Worm (Caenorhabditis elegans) whole organism, L4/young adult: ENCODE measurements around the gene fig-1.
A peak's percentile ranks its signal among the peaks of the same experiment; 100 is the strongest.

Experiments
- W03F9.2 ChIP-seq: fragments of 150-350 bp; optimal IDR thresholded peaks from 2 replicates; lab custom pipeline; 2014; ENCODE audit warnings: missing biosample characterization, missing genetic modification characterization
- dao-5 ChIP-seq: sonication (generic microtip); optimal IDR thresholded peaks from 2 replicates; lab custom pipeline; 2016; ENCODE audit warnings: missing genotype, missing genetic modification characterization, moderate library complexity, missing compliant biosample characterization
- him-1 ChIP-seq: sonication (generic microtip); optimal IDR thresholded peaks from 2 replicates; lab custom pipeline; 2016; ENCODE audit warnings: missing genotype, missing genetic modification reagents, missing genetic modification characterization, missing compliant biosample characterization

The fig-1 gene

ce11 chrV:10937294-10937693, 43.7 kb downstream of the fig-1 start:
- TF ChIP-seq him-1 (tag; lab: Kevin White, UChicago) (no peak), W03F9.2 (tag; lab: Kevin White, UChicago) (peak; percentile 10)

- TF ChIP-seq dao-5 (tag; lab: Kevin White, UChicago): no peak
- TF ChIP-seq him-1 (tag; lab: Kevin White, UChicago): no peak
- TF ChIP-seq W03F9.2 (tag; lab: Kevin White, UChicago): no peak
Measured at ce11 chrV:10936681-10937080, 44.3 kb downstream of the fig-1 start, which contains the start of gene F17C11.12. Gene F17C11.12 (minus strand): TSS chrV:10936920.

ce11 chrV:10932411-10932810, 48.6 kb downstream of the fig-1 start, which contains the start of gene F58B4.5:
Gene F58B4.5 (plus strand): TSS chrV:10932693.
- no peak for TF ChIP-seq him-1 (tag; lab: Kevin White, UChicago)
- peak; percentile 21 for TF ChIP-seq W03F9.2 (tag; lab: Kevin White, UChicago)
- no peak for TF ChIP-seq dao-5 (tag; lab: Kevin White, UChicago)

- no peak for TF ChIP-seq dao-5 (tag; lab: Kevin White, UChicago)
- no peak for TF ChIP-seq him-1 (tag; lab: Kevin White, UChicago)
- TF ChIP-seq W03F9.2 (tag; lab: Kevin White, UChicago): no peak
Measured at ce11 chrV:10931189-10931588, 49.8 kb downstream of the fig-1 start, which contains the start of gene scvp-1. Gene scvp-1 (minus strand): TSS chrV:10931289.

ce11 chrV:10929511-10929910, 51.5 kb downstream of the fig-1 start, which contains the start of gene F58B4.3:
Gene F58B4.3 (plus strand): TSS chrV:10929811.
- no peak for TF ChIP-seq dao-5 (tag; lab: Kevin White, UChicago)
- TF ChIP-seq W03F9.2 (tag; lab: Kevin White, UChicago): no peak
- no peak for TF ChIP-seq him-1 (tag; lab: Kevin White, UChicago)

- TF ChIP-seq him-1 (tag; lab: Kevin White, UChicago) (no peak), dao-5 (tag; lab: Kevin White, UChicago) (no peak), W03F9.2 (tag; lab: Kevin White, UChicago) (no peak)
Measured at ce11 chrV:10925658-10926057, 55.4 kb downstream of the fig-1 start.

- TF ChIP-seq dao-5 (tag; lab: Kevin White, UChicago) (no peak), him-1 (tag; lab: Kevin White, UChicago) (no peak), W03F9.2 (tag; lab: Kevin White, UChicago) (no peak)
Measured at ce11 chrV:10924731-10925130, 56.3 kb downstream of the fig-1 start, which contains the start of gene F58B4.6. Gene F58B4.6 (plus strand): TSS chrV:10925031.

ce11 chrV:10923229-10923628, 57.8 kb downstream of the fig-1 start, which contains the start of gene F58B4.7:
Gene F58B4.7 (minus strand): TSS chrV:10923329.
- TF ChIP-seq him-1 (tag; lab: Kevin White, UChicago) (no peak), dao-5 (tag; lab: Kevin White, UChicago) (no peak), W03F9.2 (tag; lab: Kevin White, UChicago) (no peak)

ce11 chrV:10921747-10922146, 59.3 kb downstream of the fig-1 start, which contains the start of gene nas-31:
Gene nas-31 (minus strand): TSS chrV:10921847.
- no peak for TF ChIP-seq him-1 (tag; lab: Kevin White, UChicago)
- no peak for TF ChIP-seq W03F9.2 (tag; lab: Kevin White, UChicago)
- no peak for TF ChIP-seq dao-5 (tag; lab: Kevin White, UChicago)
